Fruit fly (Drosophila melanogaster): ENCODE results near the gene Prp40.

Prp40 gene

DNA sequence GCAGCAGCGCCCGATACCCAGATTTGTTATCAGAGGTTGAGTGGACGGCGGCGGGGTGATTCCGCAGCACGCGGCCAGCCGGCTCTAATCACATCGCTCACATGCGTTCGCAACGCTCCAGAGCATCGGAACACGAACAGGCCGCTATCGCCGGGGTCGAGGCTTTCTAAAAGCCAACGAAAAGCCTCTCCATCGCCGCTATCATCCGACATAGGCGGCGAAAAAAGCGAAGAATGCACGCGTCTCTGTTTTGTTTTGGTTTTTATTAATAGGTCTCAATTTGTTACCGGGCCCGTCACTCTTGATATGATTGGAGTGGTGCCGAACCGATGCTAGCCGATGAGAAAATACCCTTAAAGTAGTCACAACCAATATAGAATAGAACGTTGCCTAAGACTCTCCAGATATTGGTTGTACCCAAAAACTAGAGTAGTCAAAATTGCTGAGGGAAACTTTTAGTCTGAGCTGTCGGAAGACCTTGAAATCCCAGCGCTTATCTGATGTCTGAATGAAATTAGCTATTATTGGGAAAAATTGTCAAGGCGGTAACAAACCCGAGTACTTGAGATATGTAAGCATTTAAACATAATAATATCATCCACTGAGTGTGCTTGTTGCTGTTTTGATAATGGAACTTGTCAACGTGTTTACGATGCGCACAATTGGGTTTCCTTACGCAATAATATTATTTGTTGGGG, 19.0 kb downstream of the Prp40 start, which contains the start of gene CG17261 (continued):
- TF ChIP-seq CG8089 (GFP tag; optimal IDR thresholded peaks at IDR 0.05): no peak
- no peak for TF ChIP-seq CG4730 (GFP tag; IDR thresholded peaks at IDR 0.05)
- no peak for TF ChIP-seq TFAM (GFP tag; optimal IDR thresholded peaks at IDR 0.05)
- TF ChIP-seq CG12769 (tag; optimal IDR thresholded peaks at IDR 0.05): peak; percentile 70
- TF ChIP-seq wor (GFP tag; IDR thresholded peaks at IDR 0.05): no peak
- no peak for TF ChIP-seq unc-4 (GFP tag; IDR thresholded peaks at IDR 0.05; ENCODE audit: partially characterized antibody)
- peak; percentile 73 for TF ChIP-seq Vsx1 (GFP tag; optimal IDR thresholded peaks at IDR 0.05)
- TF ChIP-seq knrl (GFP tag; IDR thresholded peaks at IDR 0.05; ENCODE audit: partially characterized antibody): no peak
- TF ChIP-seq CG15073 (GFP tag; optimal IDR thresholded peaks at IDR 0.05): no peak
- TF ChIP-seq zen (tag; optimal IDR thresholded peaks at IDR 0.05): no peak
- no peak for TF ChIP-seq Aef1 (GFP tag; IDR thresholded peaks at IDR 0.05)
- TF ChIP-seq Dad (GFP tag; optimal IDR thresholded peaks at IDR 0.05): no peak
- peak; percentile 23 for TF ChIP-seq ems (GFP tag; optimal IDR thresholded peaks at IDR 0.05)
- TF ChIP-seq lbe (GFP tag; optimal IDR thresholded peaks at IDR 0.05): no peak
- no peak for TF ChIP-seq CrebB (tag; optimal IDR thresholded peaks at IDR 0.05)
- no peak for TF ChIP-seq disco-r (GFP tag; optimal IDR thresholded peaks at IDR 0.05)
- peak; percentile 99 for TF ChIP-seq cwo (GFP tag; optimal IDR thresholded peaks at IDR 0.05)
- TF ChIP-seq CG2129 (GFP tag; IDR thresholded peaks at IDR 0.05; ENCODE audit: partially characterized antibody): no peak
- TF ChIP-seq Chrac-16 (GFP tag; optimal IDR thresholded peaks at IDR 0.05): peak; percentile 25
- TF ChIP-seq CG16813 (GFP tag; IDR thresholded peaks at IDR 0.05; ENCODE audit: partially characterized antibody): no peak
- no peak for TF ChIP-seq h (optimal IDR thresholded peaks at IDR 0.05)
- TF ChIP-seq nom (GFP tag; optimal IDR thresholded peaks at IDR 0.05): no peak
- no peak for TF ChIP-seq hkb (optimal IDR thresholded peaks at IDR 0.05)
- no peak for TF ChIP-seq hkb (GFP tag; IDR thresholded peaks at IDR 0.05)
- no peak for TF ChIP-seq kah (GFP tag; optimal IDR thresholded peaks at IDR 0.05)
- TF ChIP-seq CG10366 (GFP tag; IDR thresholded peaks at IDR 0.05): no peak
- 0 out of 2 replicates have a peak, but pooled peaks have one; percentile 18 for TF ChIP-seq ssp (GFP tag; IDR thresholded peaks at IDR 0.05)
- no peak for TF ChIP-seq CG15011 (GFP tag; optimal IDR thresholded peaks at IDR 0.05)
- TF ChIP-seq Hsf (GFP tag; optimal IDR thresholded peaks at IDR 0.05): peak; percentile 6
- TF ChIP-seq caup (GFP tag; optimal IDR thresholded peaks at IDR 0.05; ENCODE audit: severe bottlenecking): peak; percentile 69
- peak; percentile 78 for TF ChIP-seq Rfx (GFP tag; IDR thresholded peaks at IDR 0.05)
- TF ChIP-seq HLH3B (GFP tag; IDR thresholded peaks at IDR 0.05): no peak
- no peak for TF ChIP-seq da (GFP tag; optimal IDR thresholded peaks at IDR 0.05)
- no peak for TF ChIP-seq sqz (GFP tag; optimal IDR thresholded peaks at IDR 0.05)
- TF ChIP-seq dan (GFP tag; IDR thresholded peaks at IDR 0.05): no peak
- TF ChIP-seq chinmo (GFP tag; IDR thresholded peaks at IDR 0.05; ENCODE audit: partially characterized antibody): peak; percentile 76; the same call in 3 of the 4 replicates
- 0 out of 3 replicates have a peak, but pooled peaks have one; percentile 29 for TF ChIP-seq ken (GFP tag; IDR thresholded peaks at IDR 0.05)
- no peak for TF ChIP-seq croc (GFP tag; conservative IDR thresholded peaks at IDR 0.05)
- TF ChIP-seq CG12236 (GFP tag; optimal IDR thresholded peaks at IDR 0.05): no peak
- no peak for TF ChIP-seq CG3281 (GFP tag; optimal IDR thresholded peaks at IDR 0.05)
- TF ChIP-seq CG5953 (GFP tag; IDR thresholded peaks at IDR 0.05): no peak
- no peak for TF ChIP-seq fru (optimal IDR thresholded peaks at IDR 0.05)
- TF ChIP-seq Six4 (GFP tag; optimal IDR thresholded peaks at IDR 0.05): no peak
- TF ChIP-seq BEAF-32 (GFP tag; optimal IDR thresholded peaks at IDR 0.05): no peak
- peak; percentile 52 for TF ChIP-seq gem (tag; optimal IDR thresholded peaks at IDR 0.05)
- TF ChIP-seq C15 (GFP tag; IDR thresholded peaks at IDR 0.05): no peak
- no peak for TF ChIP-seq Drgx (GFP tag; IDR thresholded peaks at IDR 0.05)
- TF ChIP-seq Hr3 (GFP tag; optimal IDR thresholded peaks at IDR 0.05): peak; percentile 10
- TF ChIP-seq Spps (tag; optimal IDR thresholded peaks at IDR 0.05): no peak
- no peak for TF ChIP-seq CG10462 (GFP tag; optimal IDR thresholded peaks at IDR 0.05)
- TF ChIP-seq Opbp (GFP tag; IDR thresholded peaks at IDR 0.05; ENCODE audit: partially characterized antibody): no peak
